Fruit fly (Drosophila melanogaster) whole organism: ENCODE results near the gene Mob3.

Source experiments
- CG8478 ChIP-seq: fragments of >200 bp; optimal IDR thresholded peaks from 2 replicates; lab custom pipeline; 2018; ENCODE audit warnings: inconsistent platforms
- Dll ChIP-seq: fragments of >200 bp; optimal IDR thresholded peaks from 2 replicates; lab custom pipeline; 2017
- EcR ChIP-seq, 2 experiments: fragments of >200 bp; optimal IDR thresholded peaks; 2 replicates each; lab custom pipeline; 2017; ENCODE audit warnings: missing biosample characterization in 2 of 2, missing genetic modification characterization in 2 of 2, missing genetic modification reagents in 2 of 2
- usp ChIP-seq: fragments of >200 bp; optimal IDR thresholded peaks from 2 replicates; lab custom pipeline; 2017; ENCODE audit warnings: missing biosample characterization, missing genetic modification characterization, mixed read lengths

DNA sequence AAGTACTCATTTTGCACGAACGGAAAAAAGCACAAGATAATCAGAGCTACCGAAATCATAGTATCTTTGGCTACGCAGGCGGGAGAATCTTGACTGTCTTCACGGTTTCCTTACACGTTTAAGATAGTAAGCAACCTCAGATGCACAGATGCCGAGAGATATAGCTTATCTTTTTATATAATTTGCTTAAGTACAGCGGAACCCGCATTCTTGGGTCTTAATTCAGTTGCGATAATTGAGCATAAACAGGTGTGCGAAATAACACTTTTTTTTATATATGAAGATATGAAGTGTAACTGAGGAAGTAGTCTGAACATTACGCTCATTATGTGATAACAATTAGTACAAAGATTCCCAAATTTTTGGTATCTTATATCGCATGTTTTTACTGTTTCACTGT, 15.6 kb downstream of the Mob3 start, which contains the start of gene CG34043:
- TF ChIP-seq CG8478 (lab: Kevin White, UChicago) (no peak), Dll (no peak), EcR (GFP tag; optimal IDR thresholded peaks at IDR 0.05; lab: Kevin White, UChicago) (no peak), usp (GFP tag; lab: Kevin White, UChicago) (no peak)
